Worm (Caenorhabditis elegans) whole organism, L4/young adult: ENCODE measurements around the gene K07H8.7.

Source experiments
- dao-5 ChIP-seq: sonication (generic microtip); optimal IDR thresholded peaks from 2 replicates; lab custom pipeline; 2016; ENCODE audit warnings: missing genotype, missing genetic modification characterization, moderate library complexity, missing compliant biosample characterization
- him-1 ChIP-seq: sonication (generic microtip); optimal IDR thresholded peaks from 2 replicates; lab custom pipeline; 2016; ENCODE audit warnings: missing genotype, missing genetic modification reagents, missing genetic modification characterization, missing compliant biosample characterization

DNA sequence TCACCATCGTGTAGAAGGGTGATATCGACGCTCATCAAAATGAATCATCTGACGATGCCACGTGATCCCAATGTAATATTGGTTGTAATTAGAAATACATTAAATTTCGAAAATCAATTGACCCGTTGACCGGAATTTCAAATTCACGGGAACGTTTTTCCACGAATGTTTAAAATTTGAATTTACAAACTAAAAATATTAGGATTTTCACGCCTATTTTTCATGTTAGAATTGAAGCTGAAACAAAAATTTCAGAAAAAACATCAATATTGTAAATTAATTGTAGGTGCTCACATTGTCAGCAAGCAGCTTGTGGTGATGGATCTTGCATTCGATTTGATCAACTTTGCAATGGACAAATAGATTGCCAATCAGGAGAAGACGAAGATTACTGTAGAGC lies 49.5 kb downstream of the K07H8.7 start, which contains the start of gene C07G1.6:
- no peak for TF ChIP-seq him-1 (tag; lab: Kevin White, UChicago)
- TF ChIP-seq dao-5, result no peak
